Fruit fly (Drosophila melanogaster): ENCODE data around the gene Ptth.

dm6 chr2L:591511-591910, 14.8 kb upstream of the Ptth start:
- TF ChIP-seq CG14655 (GFP tag; optimal IDR thresholded peaks at IDR 0.05) (no peak), Snoo (tag; optimal IDR thresholded peaks at IDR 0.05) (no peak)

Data from whole organism, pupa.